Worm (Caenorhabditis elegans) whole organism, L4 larva: ENCODE measurements around the gene C09E8.1.

Source experiments
- F37D6.2 ChIP-seq: sonication (generic microtip); optimal IDR thresholded peaks from 2 replicates; lab custom pipeline; 2016; ENCODE audit warnings: mild to moderate bottlenecking, missing genetic modification characterization, missing compliant biosample characterization
- F44E2.7 ChIP-seq: fragments of 200-800 bp; sonication (Bioruptor generic); IDR thresholded peaks from 2 replicates; pipeline ENCODE4 v2.1.2; 2022; ENCODE audit warnings: missing genetic modification characterization, missing compliant biosample characterization
- ces-1 ChIP-seq: fragments of 150-350 bp; sonication (generic microtip); optimal IDR thresholded peaks from 4 replicates; lab custom pipeline; 2014; ENCODE audit warnings: missing biosample characterization, missing genetic modification reagents, missing genetic modification characterization
- egl-27 ChIP-seq: sonication (generic microtip); optimal IDR thresholded peaks from 3 replicates; lab custom pipeline; 2017; ENCODE audit warnings: missing biosample characterization, missing genetic modification reagents, missing genetic modification characterization
- lin-13 ChIP-seq: fragments of 150-350 bp; optimal IDR thresholded peaks from 2 replicates; lab custom pipeline; 2014; ENCODE audit warnings: missing biosample characterization, missing genetic modification reagents, missing genetic modification characterization
- mep-1 ChIP-seq: fragments of 150-350 bp; sonication (generic microtip); optimal IDR thresholded peaks from 3 replicates; lab custom pipeline; 2014; ENCODE audit warnings: missing biosample characterization, missing genetic modification characterization
- nhr-11 ChIP-seq: fragments of 150-350 bp; optimal IDR thresholded peaks from 2 replicates; lab custom pipeline; 2014; ENCODE audit warnings: missing biosample characterization, missing genetic modification characterization
- nhr-28 ChIP-seq: fragments of 150-350 bp; optimal IDR thresholded peaks from 2 replicates; lab custom pipeline; 2014; ENCODE audit warnings: missing biosample characterization, missing genetic modification characterization
- nhr-6 ChIP-seq: fragments of 150-350 bp; optimal IDR thresholded peaks from 2 replicates; lab custom pipeline; 2014; ENCODE audit warnings: missing biosample characterization, missing genetic modification characterization
- nhr-76 ChIP-seq: fragments of 150-350 bp; optimal IDR thresholded peaks from 2 replicates; lab custom pipeline; 2014; ENCODE audit warnings: missing biosample characterization, missing genetic modification characterization
- pha-4 ChIP-seq, 2 experiments: fragments of 150-350 bp in 1 of 2; fragments of 200-800 bp in 1 of 2; sonication (Bioruptor generic) in 1 of 2; IDR thresholded peaks in 1 of 2; optimal IDR thresholded peaks in 1 of 2; 2 replicates each; pipeline versions ENCODE4 v1.3.6 to Lab custom; 2014 to 2022; ENCODE audit warnings: missing genetic modification characterization in 2 of 2, missing genetic modification reagents in 2 of 2, missing biosample characterization in 1 of 2, missing compliant biosample characterization in 1 of 2
- unc-39 ChIP-seq: sonication (generic microtip); optimal IDR thresholded peaks from 2 replicates; lab custom pipeline; 2017; ENCODE audit warnings: missing biosample characterization, missing genetic modification characterization

- TF ChIP-seq nhr-76 (tag; lab: Kevin White, UChicago) (no peak), lin-13 (GFP tag; lab: Kevin White, UChicago) (no peak), F44E2.7 (GFP tag; lab: Robert Waterston, UW) (no peak), ces-1 (GFP tag; lab: Kevin White, UChicago) (no peak), mep-1 (tag; lab: Kevin White, UChicago) (no peak), F37D6.2 (tag; lab: Kevin White, UChicago) (no peak), nhr-6 (tag; lab: Kevin White, UChicago) (no peak), nhr-11 (tag; lab: Kevin White, UChicago) (no peak), egl-27 (tag; lab: Kevin White, UChicago) (no peak), pha-4 (GFP tag; IDR thresholded peaks at IDR 0.05; lab: Robert Waterston, UW) (no peak), pha-4 (tag; optimal IDR thresholded peaks at IDR 0.05; lab: Kevin White, UChicago) (no peak), unc-39 (tag; lab: Kevin White, UChicago) (no peak), nhr-28 (tag; lab: Kevin White, UChicago) (no peak)
Observed at ce11 chrII:602020-602419, 45.7 kb downstream of the C09E8.1 start, which contains the start of gene nhl-3.
